Worm (Caenorhabditis elegans): ENCODE measurements around the gene ccf-1.
A peak's percentile ranks its signal among the peaks of the same experiment; 100 is the strongest.

Gene ccf-1

ce11 chrIII:11915666-11916065 is 4.4 kb downstream of the ccf-1 start, which contains the start of the genes ndab-1 and npp-16 (continued):
- TF ChIP-seq aly-2 (tag; optimal IDR thresholded peaks at IDR 0.05), result no peak
- peak; percentile 54 for TF ChIP-seq rnt-1 (tag; optimal IDR thresholded peaks at IDR 0.05)
- TF ChIP-seq ama-1 (optimal IDR thresholded peaks at IDR 0.05), result no peak
- no peak for TF ChIP-seq skn-1 (tag; optimal IDR thresholded peaks at IDR 0.05)
- TF ChIP-seq xbp-1 (tag; optimal IDR thresholded peaks at IDR 0.05), result peak; percentile 28
- no peak for TF ChIP-seq sup-37 (GFP tag; optimal IDR thresholded peaks at IDR 0.05)
- TF ChIP-seq ets-5 (GFP tag; IDR thresholded peaks at IDR 0.05), result no peak
- TF ChIP-seq C04F5.9 (tag; optimal IDR thresholded peaks at IDR 0.05), result peak; percentile 3
- TF ChIP-seq ceh-82 (tag; optimal IDR thresholded peaks at IDR 0.05), result peak in 2 of 3 experiments; percentile 17 to 38
- no peak for TF ChIP-seq egl-27 (tag; optimal IDR thresholded peaks at IDR 0.05)
- 0 out of 2 replicates have a peak, but pooled peaks have one; percentile 13 for TF ChIP-seq isw-1 (GFP tag; IDR thresholded peaks at IDR 0.05)
- no peak for TF ChIP-seq hpl-2 (GFP tag; optimal IDR thresholded peaks at IDR 0.05)
- TF ChIP-seq nhr-237 (tag; optimal IDR thresholded peaks at IDR 0.05), result no peak
- no peak for TF ChIP-seq nhr-76 (tag; optimal IDR thresholded peaks at IDR 0.05)
- TF ChIP-seq nhr-28 (tag; optimal IDR thresholded peaks at IDR 0.05), result no peak
- TF ChIP-seq mab-9 (GFP tag; IDR thresholded peaks at IDR 0.05), result no peak
- TF ChIP-seq tlp-1 (tag; optimal IDR thresholded peaks at IDR 0.05), result no peak
- TF ChIP-seq mdl-1 (tag; optimal IDR thresholded peaks at IDR 0.05), result peak in 1 of 2 experiments; percentile 1
- peak; percentile 96 for TF ChIP-seq F16B12.6 (tag; optimal IDR thresholded peaks at IDR 0.05)
- peak; percentile 40 to 66 for TF ChIP-seq efl-1 (optimal IDR thresholded peaks at IDR 0.05)
- peak; percentile 62 to 96 for TF ChIP-seq efl-1 (GFP tag; optimal IDR thresholded peaks at IDR 0.05 in 1 of 2)
- no peak for TF ChIP-seq unc-98 (GFP tag; IDR thresholded peaks at IDR 0.05)
- no peak for TF ChIP-seq nhr-12 (tag; optimal IDR thresholded peaks at IDR 0.05)
- no peak for TF ChIP-seq pax-3 (tag; optimal IDR thresholded peaks at IDR 0.05)
- TF ChIP-seq fkh-10 (GFP tag; optimal IDR thresholded peaks at IDR 0.05), result no peak
- no peak for TF ChIP-seq aha-1 (tag; optimal IDR thresholded peaks at IDR 0.05)
- peak; percentile 37 for TF ChIP-seq swsn-7 (tag; optimal IDR thresholded peaks at IDR 0.05)
- no peak for TF ChIP-seq ztf-4 (tag; optimal IDR thresholded peaks at IDR 0.05)
- TF ChIP-seq lin-35 (GFP tag; optimal IDR thresholded peaks at IDR 0.05), result peak; percentile 38 to 51
- peak; percentile 39 for TF ChIP-seq ceh-8 (GFP tag; optimal IDR thresholded peaks at IDR 0.05)
- peak; percentile 35 for TF ChIP-seq nhr-20 (tag; optimal IDR thresholded peaks at IDR 0.05)
- no peak for TF ChIP-seq egl-13 (tag; optimal IDR thresholded peaks at IDR 0.05)
- TF ChIP-seq elt-3 (tag; optimal IDR thresholded peaks at IDR 0.05), result no peak
- TF ChIP-seq pqm-1 (tag; optimal IDR thresholded peaks at IDR 0.05), result no peak
- TF ChIP-seq lin-15B (tag; optimal IDR thresholded peaks at IDR 0.05), result no peak
- peak; percentile 33 for TF ChIP-seq nhr-84 (tag; optimal IDR thresholded peaks at IDR 0.05)
- TF ChIP-seq alr-1 (tag; optimal IDR thresholded peaks at IDR 0.05; ENCODE audit: borderline replicate concordance), result no peak
- peak; percentile 33 for TF ChIP-seq tbx-2 (tag; optimal IDR thresholded peaks at IDR 0.05)
- no peak for TF ChIP-seq irx-1 (tag; optimal IDR thresholded peaks at IDR 0.05)
- peak; percentile 36 for TF ChIP-seq snpc-4 (tag; optimal IDR thresholded peaks at IDR 0.05)
- TF ChIP-seq nhr-77 (tag; optimal IDR thresholded peaks at IDR 0.05), result no peak
- no peak for TF ChIP-seq lir-3 (tag; optimal IDR thresholded peaks at IDR 0.05; ENCODE audit: poor library complexity)
- TF ChIP-seq vab-15 (tag; optimal IDR thresholded peaks at IDR 0.05), result no peak
- peak; percentile 24 for TF ChIP-seq mep-1 (tag; optimal IDR thresholded peaks at IDR 0.05)
- TF ChIP-seq Y116A8C.19 (tag; optimal IDR thresholded peaks at IDR 0.05; ENCODE audit: borderline replicate concordance), result no peak
- TF ChIP-seq efl-3 (GFP tag; optimal IDR thresholded peaks at IDR 0.05), result no peak
- TF ChIP-seq lsy-2 (tag; optimal IDR thresholded peaks at IDR 0.05), result peak; percentile 52
- no peak for TF ChIP-seq ceh-88 (GFP tag; IDR thresholded peaks at IDR 0.05)
- TF ChIP-seq sox-4 (tag; optimal IDR thresholded peaks at IDR 0.05), result peak; percentile 16
- TF ChIP-seq hlh-17 (GFP tag; optimal IDR thresholded peaks at IDR 0.05; ENCODE audit: borderline replicate concordance), result no peak
- no peak for TF ChIP-seq ztf-11 (tag; optimal IDR thresholded peaks at IDR 0.05)
- no peak for TF ChIP-seq zag-1 (tag; optimal IDR thresholded peaks at IDR 0.05)
- TF ChIP-seq hlh-4 (tag; optimal IDR thresholded peaks at IDR 0.05), result no peak
- TF ChIP-seq ceh-63 (GFP tag; optimal IDR thresholded peaks at IDR 0.05), result no peak

All from whole organism, L1 larva.